Fruit fly (Drosophila melanogaster) Kc167 (cell line): ENCODE measurements around the gene CG34434.

Experiments used
- h ChIP-seq: fragments of >200 bp; optimal IDR thresholded peaks from 3 replicates; lab custom pipeline; 2018; ENCODE audit warnings: missing external identifiers
- insv ChIP-seq: fragments of >200 bp; optimal IDR thresholded peaks from 3 replicates; lab custom pipeline; 2018; ENCODE audit warnings: missing external identifiers
- psq ChIP-seq: fragments of >200 bp; optimal IDR thresholded peaks from 2 replicates; lab custom pipeline; 2017; ENCODE audit warnings: missing external identifiers
- ttk ChIP-seq: sonication (Bioruptor generic); optimal IDR thresholded peaks from 2 replicates; lab custom pipeline; 2017; ENCODE audit warnings: missing external identifiers

- TF ChIP-seq ttk (lab: Kevin White, UChicago) (no peak), h (lab: Kevin White, UChicago) (no peak), psq (lab: Kevin White, UChicago) (no peak), insv (no peak)
These were observed 26.2 kb downstream of the CG34434 start for dm6 chrX:5589990-5590389.
